Fruit fly (Drosophila melanogaster) whole organism, prepupa: Measurements from ENCODE around the gene ZnT77C.

Experiments used
- CG10669 ChIP-seq: fragments of 200-800 bp; sonication (Bioruptor generic); optimal IDR thresholded peaks from 3 replicates; lab custom pipeline; 2018; ENCODE audit warnings: missing biosample characterization, mild to moderate bottlenecking, missing genetic modification characterization, moderate library complexity
- CG11762 ChIP-seq: fragments of 200-800 bp; sonication (Bioruptor generic); optimal IDR thresholded peaks from 3 replicates; lab custom pipeline; 2016; ENCODE audit warnings: missing biosample characterization, missing genetic modification characterization; ENCODE audit not compliant: insufficient read depth
- CG11902 ChIP-seq: fragments of 200-800 bp; sonication (Bioruptor generic); optimal IDR thresholded peaks from 3 replicates; lab custom pipeline; 2016; ENCODE audit warnings: missing biosample characterization, missing genetic modification characterization
- CG15336 ChIP-seq: fragments of 200-800 bp; sonication (Bioruptor generic); IDR thresholded peaks from 2 replicates; pipeline ENCODE4 v1.3.6; 2022; ENCODE audit warnings: missing biosample characterization, missing genetic modification characterization
- CG1621 ChIP-seq: fragments of 200-800 bp; sonication (Bioruptor generic); optimal IDR thresholded peaks from 3 replicates; lab custom pipeline; 2018; ENCODE audit warnings: missing biosample characterization, mild to moderate bottlenecking, missing genetic modification characterization
- CG16779 ChIP-seq: fragments of 200-800 bp; sonication (Bioruptor generic); optimal IDR thresholded peaks from 3 replicates; lab custom pipeline; 2017; ENCODE audit warnings: missing biosample characterization, mild to moderate bottlenecking, missing genetic modification characterization
- CG3032 ChIP-seq: fragments of 200-800 bp; optimal IDR thresholded peaks from 2 replicates; lab custom pipeline; 2019; ENCODE audit warnings: missing biosample characterization, mild to moderate bottlenecking, missing genetic modification characterization, moderate library complexity
- CG31627 ChIP-seq: fragments of 200-800 bp; sonication (Bioruptor generic); optimal IDR thresholded peaks from 3 replicates; lab custom pipeline; 2016; ENCODE audit warnings: missing biosample characterization, missing genetic modification characterization
- CG32006 ChIP-seq: fragments of 200-800 bp; sonication (Bioruptor generic); optimal IDR thresholded peaks from 3 replicates; lab custom pipeline; 2017; ENCODE audit warnings: missing biosample characterization, mild to moderate bottlenecking, missing genetic modification characterization
- CG34406 ChIP-seq: fragments of 200-800 bp; sonication (Bioruptor generic); optimal IDR thresholded peaks from 3 replicates; lab custom pipeline; 2016; ENCODE audit warnings: missing biosample characterization, missing genetic modification characterization
- CG3919 ChIP-seq: fragments of 200-800 bp; sonication (Bioruptor generic); optimal IDR thresholded peaks from 3 replicates; lab custom pipeline; 2016; ENCODE audit warnings: missing biosample characterization, missing genetic modification characterization
- CG4318 ChIP-seq: fragments of 200-800 bp; sonication (Bioruptor generic); optimal IDR thresholded peaks from 3 replicates; lab custom pipeline; 2017; ENCODE audit warnings: missing biosample characterization, mild to moderate bottlenecking, missing genetic modification characterization
- CG6163 ChIP-seq: fragments of 200-800 bp; sonication (Bioruptor generic); IDR thresholded peaks from 3 replicates; pipeline ENCODE4 v1.3.6; 2022; ENCODE audit warnings: missing biosample characterization, missing genetic modification characterization
- CG6276 ChIP-seq: fragments of 200-800 bp; sonication (Bioruptor generic); optimal IDR thresholded peaks from 2 replicates; lab custom pipeline; 2017; ENCODE audit warnings: missing biosample characterization, mild to moderate bottlenecking, missing genetic modification characterization
- CG6792 ChIP-seq: fragments of 200-800 bp; sonication (Bioruptor generic); optimal IDR thresholded peaks from 3 replicates; lab custom pipeline; 2016; ENCODE audit warnings: missing biosample characterization, missing genetic modification characterization
- CG6808 ChIP-seq: fragments of 200-800 bp; sonication (Bioruptor generic); optimal IDR thresholded peaks from 3 replicates; lab custom pipeline; 2017; ENCODE audit warnings: missing biosample characterization, missing genetic modification characterization, mild to moderate bottlenecking, moderate library complexity, missing genetic modification reagents
- CG6854 ChIP-seq: fragments of 200-800 bp; sonication (Bioruptor generic); optimal IDR thresholded peaks from 2 replicates; lab custom pipeline; 2017; ENCODE audit warnings: missing biosample characterization, mild to moderate bottlenecking, missing genetic modification characterization
- CG7368 ChIP-seq: fragments of 200-800 bp; sonication (Bioruptor generic); optimal IDR thresholded peaks from 3 replicates; lab custom pipeline; 2016; ENCODE audit warnings: missing biosample characterization, missing genetic modification characterization
- CG8119 ChIP-seq: fragments of 200-800 bp; sonication (Bioruptor generic); IDR thresholded peaks from 3 replicates; pipeline ENCODE4 v1.3.6; 2022; ENCODE audit warnings: missing biosample characterization, missing genetic modification characterization
- CG8319 ChIP-seq: fragments of 200-800 bp; sonication (Bioruptor generic); optimal IDR thresholded peaks from 3 replicates; lab custom pipeline; 2016; ENCODE audit warnings: missing biosample characterization, missing genetic modification characterization
- CG8632 ChIP-seq: fragments of 200-800 bp; sonication (Bioruptor generic); optimal IDR thresholded peaks from 3 replicates; lab custom pipeline; 2016; ENCODE audit warnings: missing biosample characterization, missing genetic modification characterization
- CG9139 ChIP-seq: fragments of 200-800 bp; sonication (Bioruptor generic); optimal IDR thresholded peaks from 3 replicates; lab custom pipeline; 2017; ENCODE audit warnings: missing biosample characterization, mild to moderate bottlenecking, missing genetic modification characterization
- Eip75B ChIP-seq: fragments of 200-800 bp; sonication (Bioruptor generic); optimal IDR thresholded peaks from 3 replicates; lab custom pipeline; 2016; ENCODE audit warnings: missing biosample characterization, missing genetic modification characterization
- Eip78C ChIP-seq: fragments of 200-800 bp; sonication (Bioruptor generic); peaks from one replicate; lab custom pipeline; 2016; ENCODE audit warnings: missing biosample characterization, missing genetic modification characterization
- Eip93F ChIP-seq: fragments of 200-800 bp; sonication (Bioruptor generic); optimal IDR thresholded peaks from 2 replicates; lab custom pipeline; 2016; ENCODE audit warnings: missing biosample characterization, mild to moderate bottlenecking, missing genetic modification characterization
- Ets21C ChIP-seq: fragments of 200-800 bp; sonication (Bioruptor generic); optimal IDR thresholded peaks from 3 replicates; lab custom pipeline; 2016; ENCODE audit warnings: missing biosample characterization, missing genetic modification characterization
- Ets96B ChIP-seq: fragments of 200-800 bp; optimal IDR thresholded peaks from 2 replicates; lab custom pipeline; 2019; ENCODE audit warnings: missing biosample characterization, mild to moderate bottlenecking, missing genetic modification characterization, moderate library complexity
- Hr38 ChIP-seq: sonication (Bioruptor generic); optimal IDR thresholded peaks from 2 replicates; lab custom pipeline; 2016; ENCODE audit warnings: missing biosample characterization, missing genetic modification characterization
- Hr39 ChIP-seq: fragments of 200-800 bp; sonication (Bioruptor generic); optimal IDR thresholded peaks from 2 replicates; lab custom pipeline; 2016; ENCODE audit warnings: missing biosample characterization, missing genetic modification characterization
- Hr4 ChIP-seq: fragments of 200-800 bp; sonication (Bioruptor generic); optimal IDR thresholded peaks from 3 replicates; lab custom pipeline; 2016; ENCODE audit warnings: missing biosample characterization, missing genetic modification characterization
- Met ChIP-seq: fragments of 200-800 bp; sonication (Bioruptor generic); optimal IDR thresholded peaks from 3 replicates; lab custom pipeline; 2016; ENCODE audit warnings: missing biosample characterization, missing genetic modification characterization
- OdsH ChIP-seq: fragments of 200-800 bp; sonication (Bioruptor generic); optimal IDR thresholded peaks from 3 replicates; lab custom pipeline; 2016; ENCODE audit warnings: missing biosample characterization, missing genetic modification characterization
- Smox ChIP-seq: fragments of 200-800 bp; sonication (Bioruptor generic); optimal IDR thresholded peaks from 3 replicates; lab custom pipeline; 2016; ENCODE audit warnings: missing biosample characterization, missing genetic modification characterization
- Sox102F ChIP-seq: fragments of 200-800 bp; sonication (Bioruptor generic); optimal IDR thresholded peaks from 2 replicates; lab custom pipeline; 2016; ENCODE audit warnings: missing biosample characterization, mild to moderate bottlenecking, missing genetic modification characterization
- Sox15 ChIP-seq: fragments of 200-800 bp; sonication (Bioruptor generic); optimal IDR thresholded peaks from 3 replicates; lab custom pipeline; 2016; ENCODE audit warnings: missing biosample characterization, missing genetic modification characterization
- achi ChIP-seq: fragments of 200-800 bp; sonication (Bioruptor generic); optimal IDR thresholded peaks from 3 replicates; lab custom pipeline; 2016; ENCODE audit warnings: missing biosample characterization, missing genetic modification characterization
- cyc ChIP-seq: fragments of 200-800 bp; sonication (Bioruptor generic); optimal IDR thresholded peaks from 3 replicates; lab custom pipeline; 2016; ENCODE audit warnings: missing biosample characterization, missing genetic modification characterization
- dac ChIP-seq: fragments of 200-800 bp; sonication (Bioruptor generic); optimal IDR thresholded peaks from 2 replicates; lab custom pipeline; 2017; ENCODE audit warnings: missing biosample characterization, mild to moderate bottlenecking, missing genetic modification characterization
- dsx ChIP-seq: fragments of 200-800 bp; optimal IDR thresholded peaks from 3 replicates; lab custom pipeline; 2019; ENCODE audit warnings: missing biosample characterization, mild to moderate bottlenecking, missing genetic modification characterization, moderate library complexity; ENCODE audit not compliant: poor library complexity, severe bottlenecking
- eg ChIP-seq: fragments of 200-800 bp; sonication (Bioruptor generic); IDR thresholded peaks from 3 replicates; pipeline ENCODE4 v1.3.6; 2022; ENCODE audit warnings: missing biosample characterization, missing genetic modification characterization
- esn ChIP-seq: fragments of 200-800 bp; sonication (Bioruptor generic); optimal IDR thresholded peaks from 2 replicates; lab custom pipeline; 2016; ENCODE audit warnings: missing biosample characterization, mild to moderate bottlenecking, missing genetic modification characterization, moderate library complexity
- fd59A ChIP-seq: fragments of 200-800 bp; sonication (Bioruptor generic); optimal IDR thresholded peaks from 2 replicates; lab custom pipeline; 2017; ENCODE audit warnings: missing biosample characterization, mild to moderate bottlenecking, missing genetic modification characterization, missing genetic modification reagents
- fkh ChIP-seq: fragments of 200-800 bp; sonication (Bioruptor generic); optimal IDR thresholded peaks from 3 replicates; lab custom pipeline; 2017; ENCODE audit warnings: missing biosample characterization, mild to moderate bottlenecking, missing genetic modification characterization, moderate library complexity
- lz ChIP-seq: fragments of 200-800 bp; sonication (Bioruptor generic); optimal IDR thresholded peaks from 3 replicates; lab custom pipeline; 2016; ENCODE audit warnings: missing biosample characterization, missing genetic modification characterization
- net ChIP-seq: fragments of 200-800 bp; sonication (Bioruptor generic); optimal IDR thresholded peaks from 3 replicates; lab custom pipeline; 2016; ENCODE audit warnings: missing biosample characterization, missing genetic modification characterization
- salr ChIP-seq, 2 experiments: fragments of 200-800 bp; sonication (Bioruptor generic); optimal IDR thresholded peaks; 3 replicates each; lab custom pipeline; 2016 to 2018; ENCODE audit warnings: missing biosample characterization in 2 of 2, missing genetic modification characterization in 2 of 2, mild to moderate bottlenecking in 1 of 2
- spab ChIP-seq: fragments of 200-800 bp; sonication (Bioruptor generic); optimal IDR thresholded peaks from 2 replicates; lab custom pipeline; 2017; ENCODE audit warnings: missing biosample characterization, mild to moderate bottlenecking, missing genetic modification characterization, missing genetic modification reagents
- ss ChIP-seq, 2 experiments: fragments of 200-800 bp; sonication (Bioruptor generic); optimal IDR thresholded peaks; 2 replicates in 1 of 2; 3 replicates in 1 of 2; lab custom pipeline; 2017 to 2018; ENCODE audit warnings: mild to moderate bottlenecking in 2 of 2, missing biosample characterization in 2 of 2, missing genetic modification characterization in 2 of 2, moderate library complexity in 1 of 2
- svp ChIP-seq: fragments of 200-800 bp; sonication (Bioruptor generic); peaks from one replicate; lab custom pipeline; 2016; ENCODE audit warnings: missing biosample characterization, missing genetic modification characterization
- topi ChIP-seq: fragments of 200-800 bp; sonication (Bioruptor generic); optimal IDR thresholded peaks from 3 replicates; lab custom pipeline; 2016; ENCODE audit warnings: missing biosample characterization, missing genetic modification characterization
- vri ChIP-seq: fragments of 200-800 bp; sonication (Bioruptor generic); optimal IDR thresholded peaks from 3 replicates; lab custom pipeline; 2016; ENCODE audit warnings: missing biosample characterization, mild to moderate bottlenecking, missing genetic modification characterization

ZnT77C gene

DNA sequence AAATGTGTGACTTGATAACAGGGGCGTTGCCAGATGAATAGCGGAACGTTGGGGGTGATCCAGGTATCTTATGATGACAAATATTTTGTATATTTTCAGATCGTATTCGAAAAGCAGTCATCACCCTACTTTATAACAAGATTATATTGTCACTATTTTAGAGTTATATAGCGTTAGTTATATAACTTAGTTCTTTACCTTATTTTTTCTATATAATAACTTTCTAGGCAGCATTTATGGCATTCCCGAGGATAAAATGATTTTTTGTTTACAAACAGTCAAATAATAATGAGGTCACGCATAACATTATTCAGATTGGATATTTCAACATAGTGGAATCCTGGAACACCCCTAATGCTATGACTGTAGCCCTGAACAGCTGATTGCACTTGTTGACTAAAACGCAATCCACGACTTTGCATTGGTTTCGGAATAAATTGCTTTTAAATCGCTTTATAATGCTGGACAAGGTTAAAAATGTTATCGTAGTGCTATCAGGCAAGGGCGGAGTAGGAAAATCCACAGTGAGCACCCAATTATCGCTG lies 31.5 kb upstream of the ZnT77C start, which contains the start of gene Nubp2:
Gene Nubp2, plus strand, starts transcription at position 381 of the 545 bp plus-strand sequence.
- peak; percentile 95 for TF ChIP-seq CG11762 (GFP tag; lab: Kevin White, UChicago)
- TF ChIP-seq CG6854 (GFP tag; lab: Kevin White, UChicago): peak; percentile 63
- TF ChIP-seq CG6163: peak; percentile 93
- peak; percentile 97 for TF ChIP-seq svp
- TF ChIP-seq CG10669 (GFP tag; lab: Kevin White, UChicago): peak; percentile 92
- peak; percentile 89 for TF ChIP-seq dsx (GFP tag; lab: Kevin White, UChicago)
- peak; percentile 95 for TF ChIP-seq Hr39
- TF ChIP-seq Ets96B (tag; lab: Kevin White, UChicago): peak; percentile 92
- peak; percentile 97 for TF ChIP-seq OdsH (GFP tag; lab: Kevin White, UChicago)
- peak; percentile 83 to 93 for TF ChIP-seq ss (GFP tag; optimal IDR thresholded peaks at IDR 0.05; lab: Kevin White, UChicago)
- TF ChIP-seq achi (GFP tag; lab: Kevin White, UChicago): peak; percentile 94
- TF ChIP-seq Sox102F: peak; percentile 93
- peak; percentile 85 for TF ChIP-seq CG1621 (tag; lab: Kevin White, UChicago)
- TF ChIP-seq cyc: peak; percentile 95
- TF ChIP-seq topi (GFP tag; lab: Kevin White, UChicago): peak; percentile 94
- TF ChIP-seq Eip75B (GFP tag; lab: Kevin White, UChicago): peak; percentile 96
- peak; percentile 93 for TF ChIP-seq CG3919 (GFP tag; lab: Kevin White, UChicago)
- TF ChIP-seq CG8319 (GFP tag; lab: Kevin White, UChicago): peak; percentile 92
- peak; percentile 95 for TF ChIP-seq Met (GFP tag; lab: Kevin White, UChicago)
- TF ChIP-seq CG7368 (GFP tag; lab: Kevin White, UChicago): peak; percentile 90
- peak; percentile 96 for TF ChIP-seq CG32006
- peak; percentile 91 for TF ChIP-seq net (GFP tag; lab: Kevin White, UChicago)
- peak; percentile 93 for TF ChIP-seq CG8119 (GFP tag; lab: Robert Waterston, UW)
- peak; percentile 96 for TF ChIP-seq Sox15
- peak; percentile 95 for TF ChIP-seq Smox (GFP tag; lab: Kevin White, UChicago)
- TF ChIP-seq Ets21C (GFP tag; lab: Kevin White, UChicago): peak; percentile 93
- TF ChIP-seq CG11902 (GFP tag; lab: Kevin White, UChicago): peak; percentile 93
- TF ChIP-seq eg (GFP tag; lab: Robert Waterston, UW): peak; percentile 95
- TF ChIP-seq CG3032 (tag; lab: Kevin White, UChicago): peak; percentile 97
- peak; percentile 96 for TF ChIP-seq Hr4 (GFP tag; lab: Kevin White, UChicago)
- peak; percentile 93 for TF ChIP-seq CG8632 (GFP tag; lab: Kevin White, UChicago)
- TF ChIP-seq Hr38 (GFP tag; lab: Kevin White, UChicago): peak; percentile 47
- TF ChIP-seq vri: peak; percentile 86
- TF ChIP-seq CG6808 (GFP tag; lab: Kevin White, UChicago): peak; percentile 90
- TF ChIP-seq lz (GFP tag; lab: Kevin White, UChicago): peak; percentile 97
- TF ChIP-seq CG6792 (GFP tag; lab: Kevin White, UChicago): peak; percentile 91
- TF ChIP-seq Eip78C: peak; percentile 97
- peak; percentile 64 for TF ChIP-seq CG16779 (tag; lab: Kevin White, UChicago)
- peak; percentile 91 for TF ChIP-seq CG15336 (GFP tag; lab: Robert Waterston, UW)
- peak; percentile 83 for TF ChIP-seq spab
- peak; percentile 85 to 93 for TF ChIP-seq salr (GFP tag; optimal IDR thresholded peaks at IDR 0.05; lab: Kevin White, UChicago)
- TF ChIP-seq CG4318: peak; percentile 95
- TF ChIP-seq esn (GFP tag; lab: Kevin White, UChicago): peak; percentile 97
- TF ChIP-seq CG34406 (GFP tag; lab: Kevin White, UChicago): peak; percentile 94
- peak; percentile 95 for TF ChIP-seq fkh (GFP tag; lab: Kevin White, UChicago)
- TF ChIP-seq dac (GFP tag; lab: Kevin White, UChicago): peak; percentile 88
- peak; percentile 72 for TF ChIP-seq CG9139 (GFP tag; lab: Kevin White, UChicago)
- peak; percentile 92 for TF ChIP-seq fd59A
- TF ChIP-seq CG6276 (GFP tag; lab: Kevin White, UChicago): peak; percentile 88
- peak; percentile 96 for TF ChIP-seq CG31627
- peak; percentile 93 for TF ChIP-seq Eip93F (GFP tag; lab: Kevin White, UChicago)
